Worm (Caenorhabditis elegans) whole organism, young adult: Measurements from ENCODE around the gene mrpl-22.
A peak's percentile ranks its signal among the peaks of the same experiment; 100 is the strongest.

Source experiments
- B0336.3 ChIP-seq: fragments of 200-800 bp; sonication (Bioruptor generic); IDR thresholded peaks from 2 replicates; pipeline ENCODE4 v1.3.6; 2022; ENCODE audit warnings: missing genetic modification characterization, missing compliant biosample characterization
- D2030.7 ChIP-seq: fragments of 200-800 bp; sonication (Bioruptor generic); IDR thresholded peaks from 2 replicates; pipeline ENCODE4 v1.3.6; 2022; ENCODE audit warnings: missing genetic modification reagents, missing genetic modification characterization, missing compliant biosample characterization
- F37B4.10 ChIP-seq: fragments of 200-800 bp; sonication (Bioruptor generic); IDR thresholded peaks from 2 replicates; pipeline ENCODE4 v1.3.6; 2022; ENCODE audit warnings: missing genetic modification characterization, missing compliant biosample characterization
- F39B2.1 ChIP-seq: fragments of 200-800 bp; sonication (Bioruptor generic); IDR thresholded peaks from 2 replicates; pipeline ENCODE4 v1.3.6; 2022; ENCODE audit warnings: missing genetic modification reagents, missing genetic modification characterization, missing compliant biosample characterization
- F49E8.2 ChIP-seq: sonication (generic microtip); optimal IDR thresholded peaks from 3 replicates; lab custom pipeline; 2017; ENCODE audit warnings: missing genetic modification characterization, mild to moderate bottlenecking, missing compliant biosample characterization, antibody characterized with exemption, moderate library complexity; ENCODE audit not compliant: insufficient read depth
- F52B5.7 ChIP-seq: sonication (generic microtip); optimal IDR thresholded peaks from 2 replicates; lab custom pipeline; 2016; ENCODE audit warnings: mild to moderate bottlenecking, missing genetic modification characterization, missing compliant biosample characterization
- F57A8.1 ChIP-seq: fragments of 200-800 bp; sonication (Bioruptor generic); optimal IDR thresholded peaks from 2 replicates; lab custom pipeline; 2018; ENCODE audit warnings: mild to moderate bottlenecking, missing genetic modification characterization, moderate library complexity, missing compliant biosample characterization
- F57C9.4 ChIP-seq: sonication (generic microtip); optimal IDR thresholded peaks from 2 replicates; lab custom pipeline; 2017; ENCODE audit warnings: mild to moderate bottlenecking, missing genetic modification characterization, missing compliant biosample characterization
- K12H6.12 ChIP-seq: fragments of 200-800 bp; sonication (Bioruptor generic); optimal IDR thresholded peaks from 2 replicates; lab custom pipeline; 2018; ENCODE audit warnings: mild to moderate bottlenecking, missing genetic modification characterization, missing compliant biosample characterization
- Y53G8AR.9 ChIP-seq: fragments of 200-800 bp; sonication (Bioruptor generic); conservative IDR thresholded peaks from 2 replicates; pipeline ENCODE4 v1.3.6; 2022; ENCODE audit warnings: missing genetic modification reagents, missing genetic modification characterization, missing compliant biosample characterization
- Y67H2A.10 ChIP-seq: fragments of 200-800 bp; sonication (Bioruptor generic); conservative IDR thresholded peaks from 2 replicates; pipeline ENCODE4 v1.3.6; 2022; ENCODE audit warnings: missing genetic modification reagents, missing genetic modification characterization, missing compliant biosample characterization
- Y79H2A.3 ChIP-seq: fragments of 200-800 bp; sonication (Bioruptor generic); conservative IDR thresholded peaks from 2 replicates; pipeline ENCODE4 v1.3.6; 2022; ENCODE audit warnings: missing genetic modification reagents, missing genetic modification characterization, missing compliant biosample characterization
- ZK185.1 ChIP-seq: sonication (generic microtip); optimal IDR thresholded peaks from 2 replicates; lab custom pipeline; 2016; ENCODE audit warnings: mild to moderate bottlenecking, missing genetic modification characterization, missing compliant biosample characterization; ENCODE audit not compliant: poor library complexity, severe bottlenecking
- athp-1 ChIP-seq: sonication (generic microtip); optimal IDR thresholded peaks from 2 replicates; lab custom pipeline; 2017; ENCODE audit warnings: mild to moderate bottlenecking, missing genetic modification characterization, missing compliant biosample characterization
- attf-3 ChIP-seq: fragments of 200-800 bp; sonication (Bioruptor generic); conservative IDR thresholded peaks from 2 replicates; pipeline ENCODE4 v1.3.6; 2022; ENCODE audit warnings: missing genetic modification reagents, missing genetic modification characterization, missing compliant biosample characterization
- bed-1 ChIP-seq: fragments of 200-800 bp; sonication (Bioruptor generic); IDR thresholded peaks from 2 replicates; pipeline ENCODE4 v1.3.6; 2022; ENCODE audit warnings: missing genetic modification reagents, missing genetic modification characterization, missing compliant biosample characterization
- cebp-1 ChIP-seq, 2 experiments: fragments of 200-800 bp in 1 of 2; sonication (Bioruptor generic) in 1 of 2; sonication (generic microtip) in 1 of 2; IDR thresholded peaks in 1 of 2; optimal IDR thresholded peaks in 1 of 2; 2 replicates each; pipeline versions ENCODE4 v1.3.6 to Lab custom; 2017 to 2022; ENCODE audit warnings: missing compliant biosample characterization in 2 of 2, missing genetic modification characterization in 2 of 2, mild to moderate bottlenecking in 1 of 2, missing genetic modification reagents in 1 of 2, moderate library complexity in 1 of 2
- ceh-27 ChIP-seq: fragments of 200-800 bp; sonication (Bioruptor generic); optimal IDR thresholded peaks from 2 replicates; lab custom pipeline; 2018; ENCODE audit warnings: mild to moderate bottlenecking, missing genetic modification characterization, moderate library complexity, missing compliant biosample characterization
- ceh-91 ChIP-seq: fragments of 200-800 bp; sonication (Bioruptor generic); IDR thresholded peaks from 2 replicates; pipeline ENCODE4 v1.3.6; 2022; ENCODE audit warnings: missing genetic modification reagents, missing genetic modification characterization, missing compliant biosample characterization
- chd-7 ChIP-seq: sonication (generic microtip); optimal IDR thresholded peaks from 2 replicates; lab custom pipeline; 2016; ENCODE audit warnings: mild to moderate bottlenecking, missing genetic modification characterization, moderate library complexity, missing compliant biosample characterization
- dpff-1 ChIP-seq: sonication (generic microtip); optimal IDR thresholded peaks from 2 replicates; lab custom pipeline; 2017; ENCODE audit warnings: mild to moderate bottlenecking, missing genetic modification characterization, missing compliant biosample characterization
- hlh-26 ChIP-seq: fragments of 200-800 bp; sonication (Bioruptor generic); conservative IDR thresholded peaks from 2 replicates; pipeline ENCODE4 v1.3.6; 2022; ENCODE audit warnings: missing genetic modification reagents, missing genetic modification characterization, missing compliant biosample characterization
- hmg-20 ChIP-seq: fragments of 200-800 bp; sonication (Bioruptor generic); IDR thresholded peaks from 2 replicates; pipeline ENCODE4 v1.3.6; 2022; ENCODE audit warnings: missing genetic modification reagents, missing genetic modification characterization, missing compliant biosample characterization
- hsf-1 ChIP-seq: fragments of 200-800 bp; sonication (Bioruptor generic); IDR thresholded peaks from 2 replicates; pipeline ENCODE4 v1.3.6; 2022; ENCODE audit warnings: missing genetic modification reagents, missing genetic modification characterization, missing compliant biosample characterization
- let-526 ChIP-seq: fragments of 200-800 bp; sonication (Bioruptor generic); IDR thresholded peaks from 2 replicates; pipeline ENCODE4 v1.3.6; 2022; ENCODE audit warnings: missing genetic modification reagents, missing genetic modification characterization, missing compliant biosample characterization
- lin-26 ChIP-seq: fragments of 200-800 bp; sonication (Bioruptor generic); IDR thresholded peaks from 2 replicates; pipeline ENCODE4 v1.3.6; 2022; ENCODE audit warnings: missing genetic modification reagents, missing genetic modification characterization, missing compliant biosample characterization
- lin-40 ChIP-seq: sonication (generic microtip); optimal IDR thresholded peaks from 2 replicates; lab custom pipeline; 2016; ENCODE audit warnings: missing genetic modification characterization, mild to moderate bottlenecking, missing compliant biosample characterization, missing genotype, missing genetic modification reagents
- lin-54 ChIP-seq: fragments of 200-800 bp; sonication (Bioruptor generic); optimal IDR thresholded peaks from 2 replicates; lab custom pipeline; 2018; ENCODE audit warnings: mild to moderate bottlenecking, missing genetic modification characterization, missing compliant biosample characterization
- lsl-1 ChIP-seq: fragments of 200-800 bp; sonication (Bioruptor generic); optimal IDR thresholded peaks from 2 replicates; lab custom pipeline; 2018; ENCODE audit warnings: mild to moderate bottlenecking, missing genetic modification characterization, moderate library complexity, missing compliant biosample characterization
- lsy-27 ChIP-seq: sonication (generic microtip); optimal IDR thresholded peaks from 2 replicates; lab custom pipeline; 2017; ENCODE audit warnings: missing genetic modification characterization, mild to moderate bottlenecking, missing compliant biosample characterization, antibody characterized with exemption, missing genotype, borderline replicate concordance; ENCODE audit not compliant: insufficient read depth
- mcd-1 ChIP-seq: fragments of 200-800 bp; sonication (Bioruptor generic); IDR thresholded peaks from 2 replicates; pipeline ENCODE4 v1.3.6; 2022; ENCODE audit warnings: missing genetic modification reagents, missing genetic modification characterization, missing compliant biosample characterization
- nfya-2 ChIP-seq: fragments of 200-800 bp; sonication (Bioruptor generic); IDR thresholded peaks from 2 replicates; pipeline ENCODE4 v1.3.6; 2022; ENCODE audit warnings: missing genetic modification reagents, missing genetic modification characterization, missing compliant biosample characterization
- nhr-120 ChIP-seq: fragments of 200-800 bp; sonication (Bioruptor generic); IDR thresholded peaks from 2 replicates; pipeline ENCODE4 v1.3.6; 2022; ENCODE audit warnings: missing genetic modification characterization, missing compliant biosample characterization
- rpc-1 ChIP-seq, 2 experiments: fragments of 150-350 bp in 1 of 2; sonication (generic microtip) in 1 of 2; optimal IDR thresholded peaks; 2 replicates each; lab custom pipeline; 2014 to 2018; ENCODE audit warnings: missing biosample characterization in 1 of 2, missing genetic modification characterization in 1 of 2, missing genetic modification reagents in 1 of 2, missing genotype in 1 of 2
- sea-2 ChIP-seq: fragments of 200-800 bp; sonication (Bioruptor generic); IDR thresholded peaks from 2 replicates; pipeline ENCODE4 v1.3.6; 2022; ENCODE audit warnings: missing genetic modification characterization, missing compliant biosample characterization
- snpc-1.1 ChIP-seq: sonication (generic microtip); optimal IDR thresholded peaks from 2 replicates; lab custom pipeline; 2017; ENCODE audit warnings: missing genetic modification characterization, mild to moderate bottlenecking, missing compliant biosample characterization, antibody characterized with exemption, moderate library complexity, missing genotype, missing genetic modification reagents; ENCODE audit not compliant: insufficient read depth
- snpc-3.4 ChIP-seq: sonication (generic microtip); optimal IDR thresholded peaks from 2 replicates; lab custom pipeline; 2017; ENCODE audit warnings: missing genetic modification characterization, mild to moderate bottlenecking, missing compliant biosample characterization, antibody characterized with exemption, moderate library complexity, missing genotype, missing genetic modification reagents
- somi-1 ChIP-seq: fragments of 200-800 bp; sonication (Bioruptor generic); optimal IDR thresholded peaks from 2 replicates; lab custom pipeline; 2018; ENCODE audit warnings: mild to moderate bottlenecking, missing genetic modification characterization, missing compliant biosample characterization
- sptf-2 ChIP-seq: fragments of 200-800 bp; sonication (Bioruptor generic); optimal IDR thresholded peaks from 2 replicates; lab custom pipeline; 2018; ENCODE audit warnings: mild to moderate bottlenecking, missing genetic modification characterization, missing compliant biosample characterization
- tbx-9 ChIP-seq: sonication (generic microtip); optimal IDR thresholded peaks from 2 replicates; lab custom pipeline; 2016; ENCODE audit warnings: borderline replicate concordance, missing genetic modification characterization, inconsistent platforms, missing compliant biosample characterization
- tlf-1 ChIP-seq: fragments of 200-800 bp; sonication (Bioruptor generic); optimal IDR thresholded peaks from 2 replicates; lab custom pipeline; 2018; ENCODE audit warnings: mild to moderate bottlenecking, missing genetic modification characterization, missing compliant biosample characterization
- unc-130 ChIP-seq: sonication (generic microtip); optimal IDR thresholded peaks from 2 replicates; lab custom pipeline; 2016; ENCODE audit warnings: missing genetic modification reagents, missing genetic modification characterization, missing compliant biosample characterization
- ztf-25 ChIP-seq: fragments of 200-800 bp; sonication (Bioruptor generic); IDR thresholded peaks from 2 replicates; pipeline ENCODE4 v1.3.6; 2022; ENCODE audit warnings: missing genetic modification reagents, missing genetic modification characterization, missing compliant biosample characterization
- ztf-26 ChIP-seq: sonication (generic microtip); optimal IDR thresholded peaks from 2 replicates; lab custom pipeline; 2017; ENCODE audit warnings: missing genetic modification characterization, missing compliant biosample characterization
- ztf-28 ChIP-seq: fragments of 200-800 bp; sonication (Bioruptor generic); IDR thresholded peaks from 2 replicates; pipeline ENCODE4 v1.3.6; 2022; ENCODE audit warnings: missing genetic modification reagents, missing genetic modification characterization, missing compliant biosample characterization

mrpl-22 gene

DNA sequence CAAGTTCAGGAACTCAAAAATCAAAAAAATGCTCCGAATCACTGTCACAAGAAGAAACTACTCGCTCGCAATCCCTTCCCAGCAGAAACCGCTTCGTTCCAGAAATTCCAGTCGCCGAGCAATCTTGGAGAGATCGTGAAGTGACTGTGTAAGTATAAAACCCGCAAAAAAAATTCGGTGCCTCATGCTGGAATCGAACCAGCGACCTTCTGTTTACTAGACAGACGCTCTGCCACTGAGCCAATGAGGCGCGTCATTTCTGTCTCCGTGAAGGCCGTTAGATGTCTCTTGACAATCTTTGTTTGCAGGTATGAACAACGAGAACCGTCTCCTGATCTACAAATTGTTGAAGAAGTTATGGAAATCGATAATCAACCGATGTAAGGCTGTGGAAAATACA lies 9.3 kb downstream of the mrpl-22 start (continued):
- TF ChIP-seq hmg-20, result peak; percentile 31; the same call in 1 of the 2 replicates
- TF ChIP-seq K12H6.12 (tag; lab: Kevin White, UChicago), result peak; percentile 36
- 0 out of 2 replicates have a peak, but pooled peaks have one; percentile 8 for TF ChIP-seq nfya-2 (GFP tag; lab: Robert Waterston, UW)
- peak; percentile 45 for TF ChIP-seq F52B5.7
- peak; percentile 53; the same call in 1 of the 2 replicates for TF ChIP-seq hsf-1 (GFP tag; lab: Robert Waterston, UW)
- no peak for TF ChIP-seq attf-3 (GFP tag; lab: Robert Waterston, UW)
- TF ChIP-seq hlh-26, result no peak
- 0 out of 2 replicates have a peak, but pooled peaks have one; percentile 39 for TF ChIP-seq ztf-28 (GFP tag; lab: Robert Waterston, UW)
- peak; percentile 79 for TF ChIP-seq F57A8.1 (GFP tag; lab: Kevin White, UChicago)
- TF ChIP-seq ztf-25 (GFP tag; lab: Robert Waterston, UW), result peak; percentile 65
- 0 out of 2 replicates have a peak, but pooled peaks have one; percentile 80 for TF ChIP-seq F37B4.10 (GFP tag; lab: Robert Waterston, UW)
- peak; percentile 60 for TF ChIP-seq ceh-27 (GFP tag; lab: Kevin White, UChicago)
- 0 out of 2 replicates have a peak, but pooled peaks have one; percentile 69 for TF ChIP-seq bed-1 (GFP tag; lab: Robert Waterston, UW)
- TF ChIP-seq unc-130, result peak; percentile 26
- peak; percentile 31; the same call in 1 of the 2 replicates for TF ChIP-seq B0336.3
- peak; percentile 60 for TF ChIP-seq mcd-1 (GFP tag; lab: Robert Waterston, UW)
- no peak for TF ChIP-seq tbx-9
- TF ChIP-seq ceh-91, result peak; percentile 32; the same call in 1 of the 2 replicates
- peak; percentile 45 for TF ChIP-seq lin-54 (GFP tag; lab: Kevin White, UChicago)
- TF ChIP-seq somi-1 (GFP tag; lab: Kevin White, UChicago), result peak; percentile 6
- TF ChIP-seq dpff-1 (tag; lab: Kevin White, UChicago), result no peak
- TF ChIP-seq cebp-1 (GFP tag; IDR thresholded peaks at IDR 0.05; lab: Robert Waterston, UW), result 0 out of 2 replicates have a peak, but pooled peaks have one; percentile 17
- peak; percentile 61 for TF ChIP-seq cebp-1 (tag; optimal IDR thresholded peaks at IDR 0.05; lab: Kevin White, UChicago)
- peak; percentile 85 for TF ChIP-seq ZK185.1 (tag; lab: Kevin White, UChicago)
- peak; percentile 50 for TF ChIP-seq snpc-1.1 (tag; lab: Kevin White, UChicago)
- TF ChIP-seq lin-26, result peak; percentile 97
- TF ChIP-seq F49E8.2 (tag; lab: Kevin White, UChicago), result peak; percentile 73
- no peak for TF ChIP-seq nhr-120
- TF ChIP-seq tlf-1 (GFP tag; lab: Kevin White, UChicago), result peak; percentile 15
- TF ChIP-seq F57C9.4 (tag; lab: Kevin White, UChicago), result no peak
- no peak for TF ChIP-seq Y67H2A.10
- peak; percentile 44 for TF ChIP-seq snpc-3.4 (tag; lab: Kevin White, UChicago)
- 0 out of 2 replicates have a peak, but pooled peaks have one; percentile 59 for TF ChIP-seq Y79H2A.3
- no peak for TF ChIP-seq sea-2 (GFP tag; lab: Robert Waterston, UW)
- TF ChIP-seq F39B2.1 (GFP tag; lab: Robert Waterston, UW), result no peak
- no peak for TF ChIP-seq lsy-27 (tag; lab: Kevin White, UChicago)
- TF ChIP-seq chd-7 (tag; lab: Kevin White, UChicago), result peak; percentile 51
- peak; percentile 45 for TF ChIP-seq lin-40
- peak; percentile 66; the same call in 1 of the 2 replicates for TF ChIP-seq let-526 (GFP tag; lab: Robert Waterston, UW)
- TF ChIP-seq rpc-1 (optimal IDR thresholded peaks at IDR 0.05; lab: Kevin White, UChicago), result peak; percentile 71
- TF ChIP-seq rpc-1 (tag; optimal IDR thresholded peaks at IDR 0.05; lab: Kevin White, UChicago), result peak; percentile 85
- TF ChIP-seq Y53G8AR.9, result 0 out of 2 replicates have a peak, but pooled peaks have one; percentile 50
- TF ChIP-seq lsl-1 (GFP tag; lab: Kevin White, UChicago), result peak; percentile 57
- TF ChIP-seq athp-1 (tag; lab: Kevin White, UChicago), result peak; percentile 70
- peak; percentile 85 for TF ChIP-seq sptf-2
- peak; percentile 53 for TF ChIP-seq ztf-26
- TF ChIP-seq D2030.7 (GFP tag; lab: Robert Waterston, UW), result peak; percentile 50
